Fruit fly (Drosophila melanogaster) S2 (cell line): ENCODE measurements around the gene CG10413.

Source experiments
- CG8478 ChIP-seq: fragments of >200 bp; optimal IDR thresholded peaks from 2 replicates; lab custom pipeline; 2018
- CTCF ChIP-seq, 2 experiments: fragments of >200 bp; optimal IDR thresholded peaks; 2 replicates each; lab custom pipeline; 2018

dm6 chr2L:18604986-18605385 is at the start of gene CG10413:
- no peak for TF ChIP-seq CG8478 (lab: Kevin White, UChicago)
- no peak for TF ChIP-seq CTCF (optimal IDR thresholded peaks at IDR 0.05; lab: Kevin White, UChicago)
